Fruit fly (Drosophila melanogaster) Kc167 (cell line): Measurements from ENCODE around the gene alph.

Experiments used
- Myc ChIP-seq: fragments of >200 bp; optimal IDR thresholded peaks from 2 replicates; lab custom pipeline; 2017; ENCODE audit warnings: missing external identifiers
- Sin3A ChIP-seq: fragments of >200 bp; optimal IDR thresholded peaks from 2 replicates; lab custom pipeline; 2018; ENCODE audit warnings: missing external identifiers
- h ChIP-seq: fragments of >200 bp; optimal IDR thresholded peaks from 3 replicates; lab custom pipeline; 2018; ENCODE audit warnings: missing external identifiers
- insv ChIP-seq: fragments of >200 bp; optimal IDR thresholded peaks from 3 replicates; lab custom pipeline; 2018; ENCODE audit warnings: missing external identifiers
- psq ChIP-seq: fragments of >200 bp; optimal IDR thresholded peaks from 2 replicates; lab custom pipeline; 2017; ENCODE audit warnings: missing external identifiers
- ttk ChIP-seq: sonication (Bioruptor generic); optimal IDR thresholded peaks from 2 replicates; lab custom pipeline; 2017; ENCODE audit warnings: missing external identifiers

The alph gene

dm6 chr3R:29618515-29619157, 27.0 kb downstream of the alph start, which contains the start of gene CG1907:
Gene CG1907, plus strand, starts transcription at chr3R:29619065.
- TF ChIP-seq h (lab: Kevin White, UChicago) (no peak), psq (lab: Kevin White, UChicago) (no peak), Sin3A (no peak), insv (lab: Kevin White, UChicago) (no peak), ttk (lab: Kevin White, UChicago) (no peak), Myc (no peak)

dm6 chr3R:29620712-29621479, 29.3 kb downstream of the alph start:
- TF ChIP-seq Myc, result no peak

dm6 chr3R:29625883-29626282, 34.3 kb downstream of the alph start:
- TF ChIP-seq Myc, result no peak
- TF ChIP-seq psq (lab: Kevin White, UChicago), result no peak
- no peak for TF ChIP-seq ttk (lab: Kevin White, UChicago)

- no peak for TF ChIP-seq Myc
- no peak for TF ChIP-seq Sin3A
- TF ChIP-seq psq (lab: Kevin White, UChicago), result no peak
- no peak for TF ChIP-seq insv (lab: Kevin White, UChicago)
- TF ChIP-seq h (lab: Kevin White, UChicago), result no peak
- no peak for TF ChIP-seq ttk (lab: Kevin White, UChicago)
Observed at dm6 chr3R:29651488-29651887, 59.9 kb downstream of the alph start.

- TF ChIP-seq Sin3A, result no peak
- TF ChIP-seq Myc, result no peak
- no peak for TF ChIP-seq insv (lab: Kevin White, UChicago)
- TF ChIP-seq ttk (lab: Kevin White, UChicago), result no peak
- TF ChIP-seq h (lab: Kevin White, UChicago), result no peak
- TF ChIP-seq psq (lab: Kevin White, UChicago), result no peak
Observed at dm6 chr3R:29659950-29660349, 68.3 kb downstream of the alph start, which contains the start of gene Dop1R2. Gene Dop1R2, minus strand, starts transcription at chr3R:29659984.

dm6 chr3R:29664183-29664829, 72.7 kb downstream of the alph start, which contains the start of gene ppk21:
Gene ppk21, plus strand, starts transcription at chr3R:29664779.
- no peak for TF ChIP-seq h (lab: Kevin White, UChicago)
